Worm (Caenorhabditis elegans): ENCODE data around the gene ZK637.4.

DNA sequence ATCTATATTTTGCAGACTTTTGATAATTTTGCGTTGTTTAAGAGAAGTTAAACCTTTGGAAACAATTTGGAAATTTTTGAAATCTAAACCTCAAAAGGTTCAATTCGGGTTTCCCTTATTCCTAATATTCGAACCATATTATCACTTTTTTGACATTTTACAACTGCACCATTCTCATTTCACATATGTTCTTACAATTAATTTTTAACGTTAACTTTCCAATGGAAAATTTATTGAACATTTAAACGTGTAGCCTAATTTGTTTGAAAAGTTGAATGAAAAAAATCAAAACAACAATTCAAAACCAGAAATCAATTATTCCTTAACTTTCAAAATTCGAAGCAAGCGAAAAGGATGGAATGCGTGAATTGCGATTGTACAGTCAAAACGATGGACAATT, 30.4 kb downstream of the ZK637.4 start, which contains the start of gene ZK637.12:
- TF ChIP-seq nhr-76 (tag; optimal IDR thresholded peaks at IDR 0.05): no peak
- TF ChIP-seq pha-4 (tag; optimal IDR thresholded peaks at IDR 0.05): no peak
- TF ChIP-seq nhr-12 (tag; optimal IDR thresholded peaks at IDR 0.05): no peak

Measured in whole organism, mixed stage, embryonic.